Fruit fly (Drosophila melanogaster) whole organism, embryonic: ENCODE results near the gene wam.

Experiments used
- Atf6 ChIP-seq: fragments of 200-800 bp; sonication (Bioruptor generic); IDR thresholded peaks from 2 replicates; pipeline ENCODE4 v1.3.6; 2022; ENCODE audit warnings: missing biosample characterization, missing genetic modification characterization
- Bdp1 ChIP-seq: fragments of 200-800 bp; sonication (Bioruptor generic); optimal IDR thresholded peaks from 3 replicates; lab custom pipeline; 2016; ENCODE audit warnings: missing biosample characterization, missing genetic modification characterization
- CG10565 ChIP-seq: fragments of 200-800 bp; sonication (Bioruptor generic); optimal IDR thresholded peaks from 3 replicates; lab custom pipeline; 2016; ENCODE audit warnings: missing biosample characterization, mild to moderate bottlenecking, missing genetic modification characterization
- CG12391 ChIP-seq: fragments of 200-800 bp; sonication (Bioruptor generic); optimal IDR thresholded peaks from 3 replicates; lab custom pipeline; 2018; ENCODE audit warnings: missing biosample characterization, mild to moderate bottlenecking, missing genetic modification characterization, moderate library complexity
- CG13296 ChIP-seq: fragments of 200-800 bp; sonication (Bioruptor generic); optimal IDR thresholded peaks from 3 replicates; lab custom pipeline; 2018; ENCODE audit warnings: missing biosample characterization, mild to moderate bottlenecking, missing genetic modification characterization
- CG14667 ChIP-seq: fragments of 200-800 bp; sonication (Bioruptor generic); IDR thresholded peaks from 2 replicates; pipeline ENCODE4 v1.3.6; 2022; ENCODE audit warnings: missing biosample characterization, missing genetic modification characterization
- CG18262 ChIP-seq: fragments of 200-800 bp; optimal IDR thresholded peaks from 3 replicates; lab custom pipeline; 2019; ENCODE audit warnings: missing biosample characterization, mild to moderate bottlenecking, missing genetic modification characterization, moderate library complexity
- CG2199 ChIP-seq: fragments of 200-800 bp; sonication (Bioruptor generic); IDR thresholded peaks from 3 replicates; pipeline ENCODE4 v1.3.6; 2022; ENCODE audit warnings: missing biosample characterization, missing genetic modification characterization
- CG31224 ChIP-seq: fragments of 200-800 bp; sonication (Bioruptor generic); IDR thresholded peaks from 2 replicates; pipeline ENCODE4 v1.3.6; 2022; ENCODE audit warnings: missing biosample characterization, missing genetic modification characterization
- CG32772 ChIP-seq: fragments of 200-800 bp; sonication (Bioruptor generic); IDR thresholded peaks from 2 replicates; pipeline ENCODE4 v1.3.6; 2022; ENCODE audit warnings: missing biosample characterization, missing genetic modification characterization
- CG3838 ChIP-seq: fragments of 200-800 bp; sonication (Bioruptor generic); optimal IDR thresholded peaks from 3 replicates; lab custom pipeline; 2016; ENCODE audit warnings: missing biosample characterization, missing genetic modification characterization
- CG3995 ChIP-seq: fragments of 200-800 bp; sonication (Bioruptor generic); optimal IDR thresholded peaks from 3 replicates; lab custom pipeline; 2016; ENCODE audit warnings: missing biosample characterization, missing genetic modification characterization
- CG4730 ChIP-seq: fragments of 200-800 bp; sonication (Bioruptor generic); IDR thresholded peaks from 2 replicates; pipeline ENCODE4 v1.3.6; 2022; ENCODE audit warnings: missing biosample characterization, missing genetic modification characterization
- CG5180 ChIP-seq: fragments of 200-800 bp; sonication (Bioruptor generic); optimal IDR thresholded peaks from 3 replicates; lab custom pipeline; 2017; ENCODE audit warnings: missing biosample characterization, missing genetic modification characterization, mild to moderate bottlenecking, moderate library complexity, missing genetic modification reagents
- CG5953 ChIP-seq: fragments of 200-800 bp; sonication (Bioruptor generic); IDR thresholded peaks from 2 replicates; pipeline ENCODE4 v1.3.6; 2022; ENCODE audit warnings: missing biosample characterization, missing genetic modification characterization
- CG6254 ChIP-seq: fragments of 200-800 bp; sonication (Bioruptor generic); optimal IDR thresholded peaks from 3 replicates; lab custom pipeline; 2017; ENCODE audit warnings: mild to moderate bottlenecking, missing biosample characterization, missing genetic modification reagents, missing genetic modification characterization
- CG6683 ChIP-seq: fragments of 200-800 bp; sonication (Bioruptor generic); optimal IDR thresholded peaks from 2 replicates; lab custom pipeline; 2017; ENCODE audit warnings: missing biosample characterization, mild to moderate bottlenecking, missing genetic modification characterization, missing genetic modification reagents
- CG6791 ChIP-seq: fragments of 200-800 bp; sonication (Bioruptor generic); IDR thresholded peaks from 3 replicates; pipeline ENCODE4 v1.3.6; 2022; ENCODE audit warnings: missing biosample characterization, missing genetic modification characterization; ENCODE audit not compliant: partially characterized antibody
- CG7271 ChIP-seq: fragments of 200-800 bp; sonication (Bioruptor generic); optimal IDR thresholded peaks from 2 replicates; lab custom pipeline; 2018; ENCODE audit warnings: missing biosample characterization, mild to moderate bottlenecking, missing genetic modification characterization, moderate library complexity
- CG7839 ChIP-seq: fragments of 200-800 bp; sonication (Bioruptor generic); optimal IDR thresholded peaks from 3 replicates; lab custom pipeline; 2018; ENCODE audit warnings: missing biosample characterization, mild to moderate bottlenecking, missing genetic modification characterization, moderate library complexity
- CG8290 ChIP-seq, 3 experiments: fragments of 200-800 bp; sonication (Bioruptor generic); optimal IDR thresholded peaks; 2 replicates each; lab custom pipeline; 2016 to 2019; ENCODE audit warnings: missing biosample characterization in 3 of 3, missing genetic modification characterization in 3 of 3, mild to moderate bottlenecking in 2 of 3, moderate library complexity in 1 of 3
- CkIIα-i1 ChIP-seq: fragments of 200-800 bp; sonication (Bioruptor generic); IDR thresholded peaks from 2 replicates; pipeline ENCODE4 v1.3.6; 2022; ENCODE audit warnings: missing biosample characterization, missing genetic modification characterization
- Dfd ChIP-seq, 2 experiments: fragments of >200 bp; optimal IDR thresholded peaks; 2 replicates each; lab custom pipeline; 2017; ENCODE audit warnings: missing biosample characterization in 2 of 2, missing genetic modification characterization in 2 of 2
- Dp ChIP-seq: fragments of 200-800 bp; sonication (Bioruptor generic); optimal IDR thresholded peaks from 2 replicates; lab custom pipeline; 2018; ENCODE audit warnings: missing biosample characterization, mild to moderate bottlenecking, missing genetic modification characterization, moderate library complexity
- Eip74EF ChIP-seq, 2 experiments: fragments of 200-800 bp in 1 of 2; fragments of >200 bp in 1 of 2; sonication (Bioruptor generic) in 1 of 2; optimal IDR thresholded peaks; 2 replicates each; lab custom pipeline; 2017 to 2019; ENCODE audit warnings: missing biosample characterization in 2 of 2, missing genetic modification characterization in 2 of 2, mild to moderate bottlenecking in 1 of 2, moderate library complexity in 1 of 2
- Fer1 ChIP-seq: fragments of 200-800 bp; sonication (Bioruptor generic); optimal IDR thresholded peaks from 2 replicates; lab custom pipeline; 2017; ENCODE audit warnings: missing biosample characterization, mild to moderate bottlenecking, missing genetic modification characterization
- HLH54F ChIP-seq: fragments of 200-800 bp; sonication (Bioruptor generic); optimal IDR thresholded peaks from 3 replicates; lab custom pipeline; 2016; ENCODE audit warnings: missing biosample characterization, missing genetic modification characterization
- Hr39 ChIP-seq: fragments of >200 bp; optimal IDR thresholded peaks from 2 replicates; lab custom pipeline; 2017
- Scr ChIP-seq: fragments of 200-800 bp; sonication (Bioruptor generic); IDR thresholded peaks from 2 replicates; pipeline ENCODE4 v1.3.6; 2022; ENCODE audit warnings: missing biosample characterization, missing genetic modification characterization; ENCODE audit not compliant: partially characterized antibody
- Sry-β ChIP-seq: fragments of 200-800 bp; sonication (Bioruptor generic); optimal IDR thresholded peaks from 2 replicates; lab custom pipeline; 2018; ENCODE audit warnings: missing biosample characterization, mild to moderate bottlenecking, missing genetic modification characterization, moderate library complexity
- YL-1 ChIP-seq: fragments of 200-800 bp; sonication (Bioruptor generic); optimal IDR thresholded peaks from 3 replicates; lab custom pipeline; 2017; ENCODE audit warnings: missing biosample characterization, mild to moderate bottlenecking, missing genetic modification characterization
- cg ChIP-seq: fragments of 200-800 bp; sonication (Bioruptor generic); optimal IDR thresholded peaks from 3 replicates; lab custom pipeline; 2019; ENCODE audit warnings: missing biosample characterization, mild to moderate bottlenecking, missing genetic modification characterization, moderate library complexity
- corto ChIP-seq: fragments of 200-800 bp; sonication (Bioruptor generic); optimal IDR thresholded peaks from 2 replicates; lab custom pipeline; 2016; ENCODE audit warnings: missing biosample characterization, mild to moderate bottlenecking, missing genetic modification characterization, moderate library complexity
- emc ChIP-seq: fragments of 200-800 bp; sonication (Bioruptor generic); optimal IDR thresholded peaks from 2 replicates; lab custom pipeline; 2016; ENCODE audit warnings: missing biosample characterization, missing genetic modification characterization
- ftz-f1 ChIP-seq: fragments of 200-800 bp; sonication (Bioruptor generic); optimal IDR thresholded peaks from 2 replicates; lab custom pipeline; 2016; ENCODE audit warnings: missing biosample characterization, missing genetic modification characterization
- gfzf ChIP-seq: fragments of 200-800 bp; sonication (Bioruptor generic); optimal IDR thresholded peaks from 2 replicates; lab custom pipeline; 2016; ENCODE audit warnings: missing biosample characterization, mild to moderate bottlenecking, missing genetic modification characterization, moderate library complexity
- hb ChIP-seq: fragments of 200-800 bp; sonication (Bioruptor generic); IDR thresholded peaks from 3 replicates; pipeline ENCODE4 v1.3.6; 2022; ENCODE audit warnings: missing biosample characterization, missing genetic modification characterization; ENCODE audit not compliant: partially characterized antibody
- jigr1 ChIP-seq: fragments of 200-800 bp; sonication (Bioruptor generic); IDR thresholded peaks from 3 replicates; pipeline ENCODE4 v1.3.6; 2022; ENCODE audit warnings: missing biosample characterization, missing genetic modification characterization
- pb ChIP-seq: fragments of 200-800 bp; sonication (Bioruptor generic); optimal IDR thresholded peaks from 3 replicates; lab custom pipeline; 2016; ENCODE audit warnings: missing biosample characterization, missing genetic modification characterization
- pnt ChIP-seq: fragments of 200-800 bp; sonication (Bioruptor generic); optimal IDR thresholded peaks from 3 replicates; lab custom pipeline; 2016; ENCODE audit warnings: missing biosample characterization, missing genetic modification characterization
- pzg ChIP-seq: fragments of 200-800 bp; sonication (Bioruptor generic); optimal IDR thresholded peaks from 3 replicates; lab custom pipeline; 2018; ENCODE audit warnings: missing biosample characterization, mild to moderate bottlenecking, missing genetic modification characterization, moderate library complexity
- row ChIP-seq: fragments of 200-800 bp; sonication (Bioruptor generic); IDR thresholded peaks from 3 replicates; pipeline ENCODE4 v1.3.6; 2022; ENCODE audit warnings: missing biosample characterization, missing genetic modification characterization
- sc ChIP-seq, 3 experiments: fragments of >200 bp in 2 of 3; fragments of 200-800 bp in 1 of 3; sonication (Bioruptor generic) in 1 of 3; optimal IDR thresholded peaks; 2 replicates in 2 of 3; 3 replicates in 1 of 3; lab custom pipeline; 2017; ENCODE audit warnings: mild to moderate bottlenecking in 1 of 3, missing biosample characterization in 1 of 3, missing genetic modification characterization in 1 of 3, missing genetic modification reagents in 1 of 3
- sim ChIP-seq: fragments of 200-800 bp; sonication (Bioruptor generic); IDR thresholded peaks from 2 replicates; pipeline ENCODE4 v1.3.6; 2022; ENCODE audit warnings: missing biosample characterization, missing genetic modification characterization
- sna ChIP-seq: fragments of 200-800 bp; sonication (Bioruptor generic); IDR thresholded peaks from 2 replicates; pipeline ENCODE4 v1.3.6; 2022; ENCODE audit warnings: missing biosample characterization, missing genetic modification characterization; ENCODE audit not compliant: partially characterized antibody
- stwl ChIP-seq: fragments of 200-800 bp; sonication (Bioruptor generic); optimal IDR thresholded peaks from 3 replicates; lab custom pipeline; 2018; ENCODE audit warnings: missing biosample characterization, mild to moderate bottlenecking, missing genetic modification characterization, moderate library complexity
- tio ChIP-seq: fragments of 200-800 bp; sonication (Bioruptor generic); optimal IDR thresholded peaks from 2 replicates; lab custom pipeline; 2017; ENCODE audit warnings: missing biosample characterization, missing genetic modification characterization, inconsistent platforms
- ttk ChIP-seq: fragments of 200-800 bp; sonication (Bioruptor generic); IDR thresholded peaks from 2 replicates; pipeline ENCODE4 v2.1.2; 2022; ENCODE audit warnings: missing biosample characterization, missing genetic modification characterization
- zf30C ChIP-seq: fragments of 200-800 bp; sonication (Bioruptor generic); optimal IDR thresholded peaks from 3 replicates; lab custom pipeline; 2018; ENCODE audit warnings: missing biosample characterization, mild to moderate bottlenecking, missing genetic modification characterization
- zfh1 ChIP-seq: fragments of 200-800 bp; sonication (Bioruptor generic); IDR thresholded peaks from 3 replicates; pipeline ENCODE4 v1.3.6; 2022; ENCODE audit warnings: missing biosample characterization, missing genetic modification characterization

The wam gene

DNA sequence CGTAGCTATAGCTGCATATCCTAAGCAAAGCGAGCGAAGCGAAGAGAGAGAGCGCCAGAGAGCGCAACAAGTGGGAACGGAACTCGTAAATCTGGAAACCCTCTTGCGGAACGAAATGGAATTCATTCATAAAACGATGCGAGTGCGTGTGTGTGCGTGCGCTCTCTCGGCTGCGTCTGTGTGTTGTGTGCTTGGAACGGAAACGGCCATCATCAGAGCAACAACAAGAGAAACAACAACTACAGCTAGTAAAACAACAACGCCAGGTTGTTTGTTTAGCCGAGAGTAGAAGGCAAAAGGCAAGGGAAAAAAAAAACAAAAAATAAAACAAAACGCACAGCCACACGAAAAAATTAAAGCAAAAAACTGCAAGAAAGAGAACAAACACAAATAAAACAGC, 26.5 kb upstream of the wam start (continued):
- TF ChIP-seq CG6791 (GFP tag; lab: Robert Waterston, UW) (no peak), CG7271 (tag; lab: Kevin White, UChicago) (no peak), CG2199 (GFP tag; lab: Robert Waterston, UW) (no peak; the same call in none of the 3 replicates), CkIIα-i1 (no peak), Dp (no peak), zf30C (GFP tag; lab: Kevin White, UChicago) (peak; percentile 56), pb (GFP tag; lab: Kevin White, UChicago) (no peak), CG14667 (no peak), sna (GFP tag; lab: Robert Waterston, UW) (no peak), CG6683 (GFP tag; lab: Kevin White, UChicago) (no peak), emc (GFP tag; lab: Kevin White, UChicago) (no peak), gfzf (no peak), CG12391 (no peak), YL-1 (GFP tag; lab: Kevin White, UChicago) (no peak), Bdp1 (GFP tag; lab: Kevin White, UChicago) (no peak), CG13296 (GFP tag; lab: Kevin White, UChicago) (peak; percentile 75), Eip74EF (GFP tag; optimal IDR thresholded peaks at IDR 0.05; lab: Kevin White, UChicago) (peak in 1 of 2 experiments; percentile 66), sc (optimal IDR thresholded peaks at IDR 0.05; lab: Kevin White, UChicago) (no peak), sc (GFP tag; optimal IDR thresholded peaks at IDR 0.05; lab: Kevin White, UChicago) (no peak), CG6254 (GFP tag; lab: Kevin White, UChicago) (peak; percentile 68), corto (no peak), Scr (GFP tag; lab: Robert Waterston, UW) (no peak), CG10565 (GFP tag; lab: Kevin White, UChicago) (no peak), CG4730 (no peak), CG5953 (no peak), CG7839 (tag; lab: Kevin White, UChicago) (peak; percentile 24), stwl (peak; percentile 21), CG32772 (no peak), Hr39 (lab: Kevin White, UChicago) (no peak), CG8290 (GFP tag; optimal IDR thresholded peaks at IDR 0.05; lab: Kevin White, UChicago) (peak; percentile 23), CG8290 (tag; optimal IDR thresholded peaks at IDR 0.05; lab: Kevin White, UChicago) (peak; percentile 35 to 44), Atf6 (peak; percentile 51), HLH54F (GFP tag; lab: Kevin White, UChicago) (no peak), cg (GFP tag; lab: Kevin White, UChicago) (peak; percentile 90), pnt (no peak), CG3995 (GFP tag; lab: Kevin White, UChicago) (no peak), row (GFP tag; lab: Robert Waterston, UW) (0 out of 3 replicates have a peak, but pooled peaks have one; percentile 6), CG31224 (no peak), jigr1 (GFP tag; lab: Robert Waterston, UW) (no peak), Fer1 (GFP tag; lab: Kevin White, UChicago) (peak; percentile 61), Sry-β (no peak), ftz-f1 (GFP tag; lab: Kevin White, UChicago) (peak; percentile 57), Dfd (GFP tag; optimal IDR thresholded peaks at IDR 0.05; lab: Kevin White, UChicago) (no peak), zfh1 (no peak), ttk (GFP tag; lab: Robert Waterston, UW) (no peak), CG18262 (tag; lab: Kevin White, UChicago) (no peak), pzg (GFP tag; lab: Kevin White, UChicago) (no peak), sim (GFP tag; lab: Robert Waterston, UW) (no peak), hb (GFP tag; lab: Robert Waterston, UW) (no peak), tio (GFP tag; lab: Kevin White, UChicago) (peak; percentile 18), CG5180 (peak; percentile 49), CG3838 (GFP tag; lab: Kevin White, UChicago) (no peak)
